Fruit fly (Drosophila melanogaster) whole organism, embryonic: ENCODE data around the gene flip.

Experiments used
- B-H1 ChIP-seq: fragments of 200-800 bp; sonication (Bioruptor generic); IDR thresholded peaks from 3 replicates; pipeline ENCODE4 v1.3.6; 2022; ENCODE audit warnings: missing biosample characterization, missing genetic modification characterization
- BtbVII ChIP-seq: fragments of 200-800 bp; sonication (Bioruptor generic); optimal IDR thresholded peaks from 3 replicates; lab custom pipeline; 2017; ENCODE audit warnings: missing biosample characterization, mild to moderate bottlenecking, missing genetic modification characterization
- CG10209 ChIP-seq: fragments of 200-800 bp; sonication (Bioruptor generic); optimal IDR thresholded peaks from 3 replicates; lab custom pipeline; 2017; ENCODE audit warnings: missing biosample characterization, mild to moderate bottlenecking, missing genetic modification characterization, missing genetic modification reagents
- CG11398 ChIP-seq: fragments of 200-800 bp; sonication (Bioruptor generic); optimal IDR thresholded peaks from 2 replicates; lab custom pipeline; 2016; ENCODE audit warnings: missing biosample characterization, missing genetic modification characterization
- CG11560 ChIP-seq: fragments of 200-800 bp; sonication (Bioruptor generic); IDR thresholded peaks from 3 replicates; pipeline ENCODE4 v1.3.6; 2022; ENCODE audit warnings: missing biosample characterization, missing genetic modification characterization
- CG11723 ChIP-seq: fragments of 200-800 bp; sonication (Bioruptor generic); optimal IDR thresholded peaks from 2 replicates; lab custom pipeline; 2017; ENCODE audit warnings: missing biosample characterization, mild to moderate bottlenecking, missing genetic modification characterization
- CG14860 ChIP-seq: fragments of 200-800 bp; sonication (Bioruptor generic); IDR thresholded peaks from 3 replicates; pipeline ENCODE4 v1.3.6; 2022; ENCODE audit warnings: missing biosample characterization, missing genetic modification characterization; ENCODE audit not compliant: partially characterized antibody
- CG14965 ChIP-seq: fragments of 200-800 bp; sonication (Bioruptor generic); optimal IDR thresholded peaks from 2 replicates; lab custom pipeline; 2016; ENCODE audit warnings: missing biosample characterization, missing genetic modification characterization, borderline replicate concordance
- CG15269 ChIP-seq: fragments of 200-800 bp; sonication (Bioruptor generic); optimal IDR thresholded peaks from 2 replicates; lab custom pipeline; 2018; ENCODE audit warnings: missing biosample characterization, mild to moderate bottlenecking, missing genetic modification characterization, moderate library complexity
- CG15601 ChIP-seq: fragments of 200-800 bp; sonication (Bioruptor generic); optimal IDR thresholded peaks from 3 replicates; lab custom pipeline; 2019; ENCODE audit warnings: missing biosample characterization, mild to moderate bottlenecking, missing genetic modification characterization, moderate library complexity
- CG16815 ChIP-seq: fragments of 200-800 bp; sonication (Bioruptor generic); optimal IDR thresholded peaks from 3 replicates; lab custom pipeline; 2017; ENCODE audit warnings: missing biosample characterization, mild to moderate bottlenecking, missing genetic modification characterization
- CG2120 ChIP-seq: fragments of 200-800 bp; sonication (Bioruptor generic); optimal IDR thresholded peaks from 3 replicates; lab custom pipeline; 2016; ENCODE audit warnings: missing biosample characterization, missing genetic modification characterization
- CG2129 ChIP-seq: fragments of 200-800 bp; sonication (Bioruptor generic); IDR thresholded peaks from 2 replicates; pipeline ENCODE4 v1.3.6; 2022; ENCODE audit warnings: missing biosample characterization, missing genetic modification characterization; ENCODE audit not compliant: partially characterized antibody
- CG2875 ChIP-seq: fragments of 200-800 bp; sonication (Bioruptor generic); optimal IDR thresholded peaks from 2 replicates; lab custom pipeline; 2017; ENCODE audit warnings: missing biosample characterization, mild to moderate bottlenecking, missing genetic modification characterization, missing genetic modification reagents
- CG30020 ChIP-seq: fragments of 200-800 bp; optimal IDR thresholded peaks from 2 replicates; lab custom pipeline; 2019; ENCODE audit warnings: missing biosample characterization, mild to moderate bottlenecking, missing genetic modification characterization, moderate library complexity
- CG4707 ChIP-seq: fragments of 200-800 bp; sonication (Bioruptor generic); optimal IDR thresholded peaks from 2 replicates; lab custom pipeline; 2018; ENCODE audit warnings: missing biosample characterization, mild to moderate bottlenecking, missing genetic modification characterization, moderate library complexity
- CG6175 ChIP-seq: fragments of 200-800 bp; sonication (Bioruptor generic); IDR thresholded peaks from 3 replicates; pipeline ENCODE4 v1.3.6; 2022; ENCODE audit warnings: missing biosample characterization, missing genetic modification characterization
- CG6272 ChIP-seq: fragments of 200-800 bp; sonication (Bioruptor generic); IDR thresholded peaks from 2 replicates; pipeline ENCODE4 v1.3.6; 2022; ENCODE audit warnings: missing biosample characterization, missing genetic modification characterization
- CG7357 ChIP-seq: fragments of 200-800 bp; sonication (Bioruptor generic); IDR thresholded peaks from 3 replicates; pipeline ENCODE4 v1.3.6; 2022; ENCODE audit warnings: missing biosample characterization, missing genetic modification characterization
- CG7786 ChIP-seq: fragments of 200-800 bp; sonication (Bioruptor generic); optimal IDR thresholded peaks from 2 replicates; lab custom pipeline; 2016; ENCODE audit warnings: missing biosample characterization, missing genetic modification characterization
- CG8478 ChIP-seq: fragments of >200 bp; optimal IDR thresholded peaks from 2 replicates; lab custom pipeline; 2018
- CG8765 ChIP-seq: fragments of 200-800 bp; sonication (Bioruptor generic); IDR thresholded peaks from 2 replicates; pipeline ENCODE4 v1.3.6; 2022; ENCODE audit warnings: missing biosample characterization, missing genetic modification characterization
- CG9609 ChIP-seq: fragments of 200-800 bp; sonication (Bioruptor generic); optimal IDR thresholded peaks from 3 replicates; lab custom pipeline; 2016; ENCODE audit warnings: missing biosample characterization, missing genetic modification characterization
- ERR ChIP-seq: fragments of 200-800 bp; sonication (Bioruptor generic); optimal IDR thresholded peaks from 2 replicates; lab custom pipeline; 2016; ENCODE audit warnings: missing biosample characterization, missing genetic modification characterization
- HLHmδ ChIP-seq: fragments of 200-800 bp; sonication (Bioruptor generic); optimal IDR thresholded peaks from 2 replicates; lab custom pipeline; 2018; ENCODE audit warnings: missing biosample characterization, mild to moderate bottlenecking, missing genetic modification characterization, moderate library complexity
- Lhr ChIP-seq: fragments of 200-800 bp; sonication (Bioruptor generic); optimal IDR thresholded peaks from 3 replicates; lab custom pipeline; 2017; ENCODE audit warnings: mild to moderate bottlenecking, missing biosample characterization, missing genetic modification reagents, missing genetic modification characterization
- Lim3 ChIP-seq: fragments of 200-800 bp; sonication (Bioruptor generic); IDR thresholded peaks from 2 replicates; pipeline ENCODE4 v1.3.6; 2022; ENCODE audit warnings: missing biosample characterization, missing genetic modification characterization
- Lpt ChIP-seq: fragments of >200 bp; optimal IDR thresholded peaks from 2 replicates; lab custom pipeline; 2018; ENCODE audit warnings: missing biosample characterization, missing genetic modification characterization
- Mad ChIP-seq: fragments of 200-800 bp; sonication (Bioruptor generic); optimal IDR thresholded peaks from 2 replicates; lab custom pipeline; 2016; ENCODE audit warnings: missing biosample characterization, missing genetic modification characterization
- Max ChIP-seq: fragments of 200-800 bp; sonication (Bioruptor generic); optimal IDR thresholded peaks from 2 replicates; lab custom pipeline; 2016; ENCODE audit warnings: missing biosample characterization, mild to moderate bottlenecking, missing genetic modification characterization
- Optix ChIP-seq: fragments of 200-800 bp; sonication (Bioruptor generic); IDR thresholded peaks from 3 replicates; pipeline ENCODE4 v1.3.6; 2022; ENCODE audit warnings: missing biosample characterization, missing genetic modification characterization
- Poxn ChIP-seq: fragments of 200-800 bp; sonication (Bioruptor generic); IDR thresholded peaks from 2 replicates; pipeline ENCODE4 v1.3.6; 2022; ENCODE audit warnings: missing biosample characterization, missing genetic modification characterization
- Sry-β ChIP-seq: fragments of 200-800 bp; sonication (Bioruptor generic); optimal IDR thresholded peaks from 2 replicates; lab custom pipeline; 2018; ENCODE audit warnings: missing biosample characterization, mild to moderate bottlenecking, missing genetic modification characterization, moderate library complexity
- Trl ChIP-seq, 3 experiments: fragments of >200 bp in 2 of 3; fragments of 200-800 bp in 1 of 3; sonication (Bioruptor generic) in 1 of 3; optimal IDR thresholded peaks; 2 replicates in 1 of 3; 3 replicates in 2 of 3; lab custom pipeline; 2016 to 2017; ENCODE audit warnings: missing biosample characterization in 1 of 3, missing genetic modification characterization in 1 of 3
- bigmax ChIP-seq: fragments of 200-800 bp; sonication (Bioruptor generic); optimal IDR thresholded peaks from 2 replicates; lab custom pipeline; 2018; ENCODE audit warnings: missing biosample characterization, mild to moderate bottlenecking, missing genetic modification characterization
- bsh ChIP-seq, 2 experiments: fragments of 200-800 bp; sonication (Bioruptor generic); optimal IDR thresholded peaks; 2 replicates each; lab custom pipeline; 2017 to 2018; ENCODE audit warnings: mild to moderate bottlenecking in 2 of 2, missing biosample characterization in 2 of 2, missing genetic modification characterization in 2 of 2, moderate library complexity in 1 of 2
- chif ChIP-seq, 2 experiments: fragments of 200-800 bp; sonication (Bioruptor generic); optimal IDR thresholded peaks; 3 replicates each; lab custom pipeline; 2016; ENCODE audit warnings: missing biosample characterization in 2 of 2, missing genetic modification characterization in 2 of 2
- corto ChIP-seq: fragments of 200-800 bp; sonication (Bioruptor generic); optimal IDR thresholded peaks from 2 replicates; lab custom pipeline; 2016; ENCODE audit warnings: missing biosample characterization, mild to moderate bottlenecking, missing genetic modification characterization, moderate library complexity
- dpn ChIP-seq, 2 experiments: fragments of 200-800 bp; sonication (Bioruptor generic); optimal IDR thresholded peaks; 3 replicates each; lab custom pipeline; 2016; ENCODE audit warnings: missing biosample characterization in 2 of 2, missing genetic modification characterization in 2 of 2
- fd64A ChIP-seq: fragments of 200-800 bp; sonication (Bioruptor generic); optimal IDR thresholded peaks from 3 replicates; lab custom pipeline; 2018; ENCODE audit warnings: missing biosample characterization, mild to moderate bottlenecking, missing genetic modification characterization
- gt ChIP-seq: fragments of 200-800 bp; sonication (Bioruptor generic); IDR thresholded peaks from 2 replicates; pipeline ENCODE4 v1.3.6; 2022; ENCODE audit warnings: missing biosample characterization, missing genetic modification characterization
- hb ChIP-seq: fragments of 200-800 bp; sonication (Bioruptor generic); IDR thresholded peaks from 3 replicates; pipeline ENCODE4 v1.3.6; 2022; ENCODE audit warnings: missing biosample characterization, missing genetic modification characterization; ENCODE audit not compliant: partially characterized antibody
- insv ChIP-seq, 2 experiments: fragments of 200-800 bp; sonication (Bioruptor generic); optimal IDR thresholded peaks; 3 replicates each; lab custom pipeline; 2016 to 2018; ENCODE audit warnings: missing biosample characterization in 2 of 2, missing genetic modification characterization in 2 of 2
- otp ChIP-seq: fragments of 200-800 bp; sonication (Bioruptor generic); IDR thresholded peaks from 3 replicates; pipeline ENCODE4, ENCODE4 v1.3.6; 2022; ENCODE audit warnings: missing biosample characterization, missing genetic modification characterization
- pzg ChIP-seq: fragments of 200-800 bp; sonication (Bioruptor generic); optimal IDR thresholded peaks from 3 replicates; lab custom pipeline; 2018; ENCODE audit warnings: missing biosample characterization, mild to moderate bottlenecking, missing genetic modification characterization, moderate library complexity
- ranshi ChIP-seq: fragments of 200-800 bp; sonication (Bioruptor generic); IDR thresholded peaks from 2 replicates; pipeline ENCODE4 v1.3.6; 2022; ENCODE audit warnings: missing biosample characterization, missing genetic modification characterization
- salm ChIP-seq: fragments of 200-800 bp; sonication (Bioruptor generic); optimal IDR thresholded peaks from 2 replicates; lab custom pipeline; 2018; ENCODE audit warnings: missing biosample characterization, mild to moderate bottlenecking, missing genetic modification characterization
- tll ChIP-seq, 2 experiments: fragments of 200-800 bp in 1 of 2; fragments of >200 bp in 1 of 2; sonication (Bioruptor generic) in 1 of 2; optimal IDR thresholded peaks; 2 replicates each; lab custom pipeline; 2017 to 2019; ENCODE audit warnings: missing biosample characterization in 2 of 2, missing genetic modification characterization in 2 of 2, mild to moderate bottlenecking in 1 of 2, moderate library complexity in 1 of 2
- vfl ChIP-seq: fragments of 200-800 bp; sonication (Bioruptor generic); optimal IDR thresholded peaks from 2 replicates; lab custom pipeline; 2016; ENCODE audit warnings: missing biosample characterization, missing genetic modification characterization

flip gene

DNA sequence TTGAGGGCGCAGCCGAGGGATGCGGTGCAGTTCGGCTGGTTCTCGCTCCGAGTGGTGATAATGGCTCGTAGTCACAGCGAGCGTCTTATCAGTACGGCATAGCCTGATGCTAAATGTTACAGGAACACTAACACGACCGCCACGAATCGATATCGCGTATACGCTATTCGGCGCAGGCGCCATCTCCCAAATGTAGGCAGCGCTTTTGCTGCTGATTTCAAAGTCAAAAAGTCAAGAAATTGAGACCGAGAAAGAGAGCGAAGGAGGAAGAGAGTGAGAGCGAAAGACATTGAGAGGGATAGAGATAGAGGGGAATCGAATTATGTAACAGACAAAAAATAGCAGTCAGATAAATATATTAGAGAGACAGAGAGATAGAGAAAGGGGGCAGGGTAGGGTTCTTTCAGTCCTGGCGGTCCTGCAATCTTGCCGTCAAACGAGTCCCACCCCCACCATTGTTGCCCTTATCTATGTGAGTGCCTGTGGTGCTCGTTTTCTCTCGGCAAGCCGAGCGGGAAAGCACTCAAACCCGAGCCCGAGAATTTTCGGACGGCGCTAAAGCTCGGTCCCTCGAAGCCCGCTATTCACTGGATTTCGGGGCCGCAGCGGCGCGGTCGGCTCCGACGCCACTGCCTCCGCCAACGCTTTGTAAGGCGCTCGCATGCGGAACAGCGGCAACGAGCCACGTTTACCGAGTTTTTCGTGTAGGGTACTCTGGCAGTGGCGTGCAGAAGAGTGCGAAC is 3.6 kb upstream of the flip start:
- no peak for TF ChIP-seq CG10209 (GFP tag; lab: Kevin White, UChicago)
- no peak for TF ChIP-seq dpn (GFP tag; optimal IDR thresholded peaks at IDR 0.05; lab: Kevin White, UChicago)
- TF ChIP-seq tll (GFP tag; optimal IDR thresholded peaks at IDR 0.05; lab: Kevin White, UChicago) = peak in 1 of 2 experiments; percentile 79
- no peak for TF ChIP-seq CG8765 (GFP tag; lab: Robert Waterston, UW)
- TF ChIP-seq salm (tag; lab: Kevin White, UChicago) = no peak
- no peak for TF ChIP-seq Mad
- TF ChIP-seq Poxn (GFP tag; lab: Robert Waterston, UW) = no peak
- no peak for TF ChIP-seq insv (GFP tag; optimal IDR thresholded peaks at IDR 0.05; lab: Kevin White, UChicago)
- no peak for TF ChIP-seq CG16815 (GFP tag; lab: Kevin White, UChicago)
- no peak for TF ChIP-seq CG2875 (GFP tag; lab: Kevin White, UChicago)
- TF ChIP-seq CG7357 (GFP tag; lab: Robert Waterston, UW) = no peak
- TF ChIP-seq Max (GFP tag; lab: Kevin White, UChicago) = no peak
- no peak for TF ChIP-seq Lhr (GFP tag; lab: Kevin White, UChicago)
- TF ChIP-seq Trl (optimal IDR thresholded peaks at IDR 0.05; lab: Kevin White, UChicago) = peak; percentile 39 to 69
- TF ChIP-seq Trl (GFP tag; optimal IDR thresholded peaks at IDR 0.05; lab: Kevin White, UChicago) = no peak
- TF ChIP-seq chif (GFP tag; optimal IDR thresholded peaks at IDR 0.05; lab: Kevin White, UChicago) = no peak
- no peak for TF ChIP-seq CG9609 (GFP tag; lab: Kevin White, UChicago)
- no peak for TF ChIP-seq CG15269 (tag; lab: Kevin White, UChicago)
- no peak for TF ChIP-seq CG2129 (GFP tag; lab: Robert Waterston, UW)
- TF ChIP-seq CG2120 (GFP tag; lab: Kevin White, UChicago) = no peak
- no peak for TF ChIP-seq CG30020 (tag; lab: Kevin White, UChicago)
- no peak for TF ChIP-seq CG14965 (GFP tag; lab: Kevin White, UChicago)
- no peak for TF ChIP-seq ranshi (GFP tag; lab: Robert Waterston, UW)
- no peak for TF ChIP-seq CG4707 (GFP tag; lab: Kevin White, UChicago)
- TF ChIP-seq CG11398 (GFP tag; lab: Kevin White, UChicago) = no peak
- TF ChIP-seq ERR (GFP tag; lab: Kevin White, UChicago) = peak; percentile 25
- TF ChIP-seq fd64A (GFP tag; lab: Kevin White, UChicago) = no peak
- no peak for TF ChIP-seq corto (GFP tag; lab: Kevin White, UChicago)
- TF ChIP-seq hb (GFP tag; lab: Robert Waterston, UW) = no peak
- TF ChIP-seq CG15601 = no peak
- no peak for TF ChIP-seq CG8478 (lab: Kevin White, UChicago)
- TF ChIP-seq vfl (GFP tag; lab: Kevin White, UChicago) = no peak
- TF ChIP-seq BtbVII (GFP tag; lab: Kevin White, UChicago) = no peak
- TF ChIP-seq bigmax (GFP tag; lab: Kevin White, UChicago) = no peak
- 0 out of 3 replicates have a peak, but pooled peaks have one; percentile 32 for TF ChIP-seq CG6175
- no peak for TF ChIP-seq CG6272 (GFP tag; lab: Robert Waterston, UW)
- TF ChIP-seq B-H1 = no peak
- no peak for TF ChIP-seq Sry-β (GFP tag; lab: Kevin White, UChicago)
- TF ChIP-seq CG11560 (tag; lab: Robert Waterston, UW) = no peak
- no peak for TF ChIP-seq Lpt
- no peak for TF ChIP-seq otp (GFP tag; lab: Robert Waterston, UW)
- TF ChIP-seq gt (GFP tag; lab: Robert Waterston, UW) = no peak
- no peak for TF ChIP-seq CG7786 (GFP tag; lab: Kevin White, UChicago)
- TF ChIP-seq pzg (GFP tag; lab: Kevin White, UChicago) = peak; percentile 7
- no peak for TF ChIP-seq HLHmδ (GFP tag; lab: Kevin White, UChicago)
- no peak for TF ChIP-seq CG11723 (GFP tag; lab: Kevin White, UChicago)
- no peak for TF ChIP-seq CG14860 (GFP tag; lab: Robert Waterston, UW)
- no peak for TF ChIP-seq bsh (GFP tag; optimal IDR thresholded peaks at IDR 0.05; lab: Kevin White, UChicago)
- no peak; the same call in 2 of the 3 replicates for TF ChIP-seq Optix (GFP tag; lab: Robert Waterston, UW)
- TF ChIP-seq Lim3 (GFP tag; lab: Robert Waterston, UW) = no peak
